Worm (Caenorhabditis elegans): ENCODE data around the gene B0024.15.

B0024.15 gene

DNA sequence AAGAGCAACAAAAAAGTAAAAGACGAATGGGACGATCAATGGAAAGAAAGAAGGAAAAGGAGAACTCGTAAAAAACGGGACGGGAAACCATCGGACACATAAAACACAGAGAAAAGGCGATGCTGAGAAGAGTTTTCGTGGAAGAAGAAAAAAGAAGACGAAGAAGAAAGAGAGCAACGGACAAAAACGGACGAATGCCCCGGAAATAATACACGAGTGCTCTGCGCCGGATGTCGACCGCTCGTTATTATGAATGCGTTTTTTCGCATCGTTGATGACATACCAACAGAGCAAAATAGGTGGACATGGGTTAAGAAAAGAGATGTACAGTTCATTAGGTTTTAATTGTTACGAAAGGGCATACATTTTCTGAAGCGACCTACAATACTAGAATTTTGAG is 14.2 kb upstream of the B0024.15 start, which contains the start of gene Y22F5A.11:
TSS of gene Y22F5A.11 (minus strand) at position 28 of the 400 bp plus-strand sequence.
- TF ChIP-seq fkh-10 (GFP tag; optimal IDR thresholded peaks at IDR 0.05) (peak; percentile 4), nhr-19 (GFP tag; conservative IDR thresholded peaks at IDR 0.05) (no peak), lin-14 (GFP tag; optimal IDR thresholded peaks at IDR 0.05) (peak; percentile 55), alr-1 (tag; optimal IDR thresholded peaks at IDR 0.05; ENCODE audit: borderline replicate concordance) (no peak), lir-3 (tag; optimal IDR thresholded peaks at IDR 0.05; ENCODE audit: poor library complexity) (no peak)

DNA sequence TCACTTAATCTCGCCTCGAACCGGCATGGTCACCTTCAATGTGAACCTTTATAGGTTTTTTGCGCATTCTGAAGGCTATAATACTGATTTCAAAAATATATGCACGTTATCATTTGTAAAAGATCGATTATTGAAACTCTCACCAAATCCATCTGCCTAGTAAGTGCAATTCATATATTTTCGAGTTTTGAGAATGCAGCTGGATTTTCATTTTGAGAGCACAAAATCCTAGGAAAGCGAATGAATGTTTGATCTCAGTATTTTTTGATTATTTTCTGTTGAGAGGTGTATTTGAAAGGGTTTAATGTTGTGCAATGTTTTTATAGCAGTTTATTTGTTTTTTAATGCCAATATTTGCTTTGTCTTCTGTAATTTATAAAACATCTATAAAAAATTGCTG is 13.8 kb upstream of the B0024.15 start:
- TF ChIP-seq unc-130 (tag; optimal IDR thresholded peaks at IDR 0.05): no peak
- TF ChIP-seq hlh-4 (tag; optimal IDR thresholded peaks at IDR 0.05): peak; percentile 99
- no peak for TF ChIP-seq nhr-20 (tag; optimal IDR thresholded peaks at IDR 0.05)
- no peak for TF ChIP-seq fos-1 (tag; optimal IDR thresholded peaks at IDR 0.05)
- TF ChIP-seq fkh-8 (tag; optimal IDR thresholded peaks at IDR 0.05): peak; percentile 39
- peak; percentile 29 for TF ChIP-seq dsc-1 (tag; optimal IDR thresholded peaks at IDR 0.05)
- peak; percentile 43 for TF ChIP-seq nhr-71 (tag; optimal IDR thresholded peaks at IDR 0.05)
- no peak for TF ChIP-seq ceh-90 (tag; optimal IDR thresholded peaks at IDR 0.05)

DNA sequence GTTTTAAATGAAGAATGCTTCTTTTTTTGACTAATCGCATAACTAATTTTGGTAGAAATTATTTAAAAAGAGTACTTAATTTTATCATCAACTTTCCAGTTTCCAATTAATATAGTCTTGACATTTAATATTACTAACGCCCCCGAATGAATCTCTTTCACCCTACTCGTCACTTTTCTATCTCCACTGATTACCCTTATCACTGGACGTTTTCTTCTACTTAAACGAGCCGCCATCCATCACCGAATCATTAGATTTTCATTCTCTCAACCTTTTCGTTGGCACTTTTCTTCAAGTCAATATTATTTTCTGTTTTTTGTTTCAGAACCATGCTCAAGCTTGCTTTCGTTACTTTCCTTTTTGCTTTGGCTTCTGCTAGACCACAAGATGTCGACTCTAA is 12.3 kb upstream of the B0024.15 start, which contains the start of gene lys-1:
TSS of gene lys-1 (plus strand) at position 326 of the 400 bp plus-strand sequence.
- TF ChIP-seq hlh-17 (GFP tag; optimal IDR thresholded peaks at IDR 0.05; ENCODE audit: borderline replicate concordance) (no peak), C16A3.4 (tag; optimal IDR thresholded peaks at IDR 0.05) (no peak), mab-9 (GFP tag; IDR thresholded peaks at IDR 0.05) (no peak), ceh-8 (GFP tag; optimal IDR thresholded peaks at IDR 0.05) (no peak), Y116A8C.19 (tag; optimal IDR thresholded peaks at IDR 0.05; ENCODE audit: borderline replicate concordance) (no peak), nhr-90 (tag; optimal IDR thresholded peaks at IDR 0.05; ENCODE audit: poor library complexity) (no peak), efl-1 (optimal IDR thresholded peaks at IDR 0.05) (no peak), efl-1 (GFP tag; optimal IDR thresholded peaks at IDR 0.05 in 1 of 2) (peak in 1 of 2 experiments; percentile 22), grh-1 (GFP tag; IDR thresholded peaks at IDR 0.05) (no peak), nhr-237 (tag; optimal IDR thresholded peaks at IDR 0.05) (no peak), nhr-77 (tag; optimal IDR thresholded peaks at IDR 0.05) (no peak), jun-1 (tag; optimal IDR thresholded peaks at IDR 0.05) (no peak), lin-15B (tag; optimal IDR thresholded peaks at IDR 0.05) (no peak), unc-62 (GFP tag; optimal IDR thresholded peaks at IDR 0.05) (no peak), tbx-2 (tag; optimal IDR thresholded peaks at IDR 0.05) (no peak), ztf-11 (tag; optimal IDR thresholded peaks at IDR 0.05) (no peak), lir-3 (tag; optimal IDR thresholded peaks at IDR 0.05; ENCODE audit: poor library complexity) (no peak), tlp-1 (tag; optimal IDR thresholded peaks at IDR 0.05) (peak; percentile 21), elt-2 (tag; optimal IDR thresholded peaks at IDR 0.05) (peak; percentile 54)

DNA sequence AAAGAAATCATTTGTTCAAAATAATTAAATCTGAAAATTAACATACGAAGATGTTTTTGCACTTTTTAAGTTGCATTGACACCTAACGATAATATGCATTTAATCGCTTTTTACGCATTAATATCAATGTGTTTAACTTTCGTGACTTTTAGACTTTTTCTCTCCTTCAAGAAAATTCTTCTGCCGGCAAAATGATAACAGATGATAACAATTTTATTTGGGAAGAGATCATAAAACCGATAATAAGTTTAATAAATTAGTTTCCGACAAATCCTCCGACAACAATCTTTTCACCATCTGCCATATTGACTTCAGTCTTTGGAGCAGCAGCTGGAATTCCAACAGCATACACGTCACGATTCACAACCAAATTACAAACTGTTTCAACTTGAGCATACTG is 9.7 kb upstream of the B0024.15 start:
- TF ChIP-seq nhr-12 (tag; optimal IDR thresholded peaks at IDR 0.05) (no peak), fkh-8 (tag; optimal IDR thresholded peaks at IDR 0.05) (no peak), tlp-1 (tag; optimal IDR thresholded peaks at IDR 0.05) (peak; percentile 63), elt-2 (tag; optimal IDR thresholded peaks at IDR 0.05) (peak; percentile 86)

DNA sequence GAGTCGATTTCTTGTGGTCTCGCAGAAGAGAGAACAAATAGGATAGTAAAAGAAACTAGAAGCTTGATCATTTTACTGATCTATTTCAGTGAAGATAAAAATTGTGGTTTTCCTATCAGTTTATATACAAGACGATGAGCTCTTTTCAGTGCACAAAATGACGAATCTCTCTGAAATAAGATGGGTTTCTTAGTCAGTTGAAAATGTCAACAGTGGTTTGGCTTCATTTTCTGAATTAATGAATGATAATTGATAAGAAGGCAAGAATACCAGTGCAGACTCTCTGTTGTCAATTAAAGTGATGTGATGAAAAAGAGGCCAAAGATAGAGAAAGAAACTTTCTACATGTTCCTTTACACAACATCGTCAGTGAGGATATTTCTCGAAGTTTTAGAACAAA is 8.5 kb upstream of the B0024.15 start, which contains the start of gene lys-2:
TSS of gene lys-2 (minus strand) at position 101 of the 400 bp plus-strand sequence.
- TF ChIP-seq pqm-1 (tag; optimal IDR thresholded peaks at IDR 0.05) (peak; percentile 50), irx-1 (tag; optimal IDR thresholded peaks at IDR 0.05) (no peak), sox-4 (tag; optimal IDR thresholded peaks at IDR 0.05) (no peak), elt-2 (tag; optimal IDR thresholded peaks at IDR 0.05) (peak; percentile 75), zag-1 (tag; optimal IDR thresholded peaks at IDR 0.05) (no peak), pax-3 (tag; optimal IDR thresholded peaks at IDR 0.05) (peak; percentile 4)
